Worm (Caenorhabditis elegans): ENCODE data around the gene sru-48.

The sru-48 gene

DNA sequence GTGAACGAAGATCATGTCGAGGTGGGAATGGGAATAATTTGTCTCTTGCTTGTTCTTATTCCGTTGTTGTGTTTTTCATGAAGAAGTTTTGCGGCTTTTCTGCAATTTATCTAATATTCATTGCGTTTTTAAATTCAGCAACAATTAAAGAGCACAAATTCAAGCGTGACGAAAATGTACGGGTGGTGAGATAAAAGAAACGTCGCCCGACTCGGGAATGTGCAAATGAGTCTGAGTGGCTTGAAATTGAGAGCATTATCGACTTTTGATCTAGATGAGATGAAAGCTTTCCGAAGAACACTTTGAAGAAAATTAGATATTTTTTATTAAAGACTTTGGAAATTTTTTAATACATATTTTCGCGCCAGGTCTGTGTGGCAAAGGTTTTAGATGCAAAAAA lies 8.9 kb upstream of the sru-48 start, which contains the start of gene T03G11.10:
Gene T03G11.10, minus strand, starts transcription at position 101 of the 400 bp plus-strand sequence.
- TF ChIP-seq lsy-12 (tag; optimal IDR thresholded peaks at IDR 0.05) (no peak), nhr-67 (tag; optimal IDR thresholded peaks at IDR 0.05) (no peak), nhr-11 (tag; optimal IDR thresholded peaks at IDR 0.05) (no peak), sea-2 (GFP tag; optimal IDR thresholded peaks at IDR 0.05) (no peak), mml-1 (tag; optimal IDR thresholded peaks at IDR 0.05) (no peak), nfya-1 (tag; optimal IDR thresholded peaks at IDR 0.05; ENCODE audit: insufficient read depth) (no peak), nhr-12 (tag; optimal IDR thresholded peaks at IDR 0.05) (no peak), elt-3 (tag; optimal IDR thresholded peaks at IDR 0.05) (no peak), nhr-237 (tag; optimal IDR thresholded peaks at IDR 0.05) (no peak), fkh-2 (tag; optimal IDR thresholded peaks at IDR 0.05) (no peak), daf-12 (tag; optimal IDR thresholded peaks at IDR 0.05) (no peak), egl-27 (tag; optimal IDR thresholded peaks at IDR 0.05) (no peak), fkh-10 (GFP tag; optimal IDR thresholded peaks at IDR 0.05) (no peak), ceh-28 (tag; optimal IDR thresholded peaks at IDR 0.05) (no peak), elt-2 (tag; optimal IDR thresholded peaks at IDR 0.05) (no peak), nhr-43 (tag; optimal IDR thresholded peaks at IDR 0.05; ENCODE audit: poor library complexity, severe bottlenecking) (no peak), snpc-4 (tag; optimal IDR thresholded peaks at IDR 0.05) (no peak), ZK546.5 (tag; optimal IDR thresholded peaks at IDR 0.05) (no peak), aly-2 (tag; optimal IDR thresholded peaks at IDR 0.05) (no peak)

DNA sequence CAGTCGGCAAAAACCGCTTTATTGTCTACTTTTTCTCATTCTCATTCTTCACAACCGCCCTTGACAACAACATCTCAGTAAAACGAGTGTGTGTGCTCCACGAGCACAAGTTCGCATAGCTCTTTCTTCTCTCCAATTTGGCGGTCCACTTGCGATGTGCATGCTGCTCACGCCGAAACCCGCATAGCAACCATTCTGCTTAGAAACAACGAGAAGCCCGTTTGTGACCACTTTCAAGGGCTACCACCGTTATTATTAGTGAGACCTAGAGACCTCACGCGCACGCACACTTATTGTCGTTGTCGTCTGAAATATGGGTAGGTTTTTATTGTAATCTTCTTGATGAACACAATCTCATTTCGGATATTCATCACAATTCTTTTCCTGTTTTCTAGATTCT lies 5.7 kb upstream of the sru-48 start, which contains the start of gene zchc-1A:
Gene zchc-1A, plus strand, starts transcription at position 114 of the 400 bp plus-strand sequence.
- TF ChIP-seq R02D3.7 (tag; optimal IDR thresholded peaks at IDR 0.05): no peak
- TF ChIP-seq unc-39 (tag; optimal IDR thresholded peaks at IDR 0.05): no peak
- TF ChIP-seq egl-27 (tag; optimal IDR thresholded peaks at IDR 0.05): no peak
- no peak for TF ChIP-seq ZK546.5 (tag; optimal IDR thresholded peaks at IDR 0.05)
- no peak for TF ChIP-seq ama-1 (optimal IDR thresholded peaks at IDR 0.05)
- TF ChIP-seq lin-39 (tag; optimal IDR thresholded peaks at IDR 0.05): no peak
- TF ChIP-seq ceh-16 (tag; optimal IDR thresholded peaks at IDR 0.05): no peak
- TF ChIP-seq fkh-10 (GFP tag; optimal IDR thresholded peaks at IDR 0.05): no peak
- no peak for TF ChIP-seq lin-15B (tag; optimal IDR thresholded peaks at IDR 0.05)
- no peak for TF ChIP-seq egl-5 (tag; optimal IDR thresholded peaks at IDR 0.05)
- no peak for TF ChIP-seq tbx-2 (tag; optimal IDR thresholded peaks at IDR 0.05)
- no peak for TF ChIP-seq nfya-1 (tag; optimal IDR thresholded peaks at IDR 0.05; ENCODE audit: insufficient read depth)
- no peak for TF ChIP-seq nhr-11 (tag; optimal IDR thresholded peaks at IDR 0.05)
- no peak for TF ChIP-seq ztf-4 (tag; optimal IDR thresholded peaks at IDR 0.05)
- TF ChIP-seq snpc-4 (tag; optimal IDR thresholded peaks at IDR 0.05): no peak
- TF ChIP-seq sea-2 (GFP tag; optimal IDR thresholded peaks at IDR 0.05): no peak
- no peak for TF ChIP-seq ztf-11 (tag; optimal IDR thresholded peaks at IDR 0.05)
- no peak for TF ChIP-seq fos-1 (tag; optimal IDR thresholded peaks at IDR 0.05)
- TF ChIP-seq pha-4 (tag; optimal IDR thresholded peaks at IDR 0.05): no peak

DNA sequence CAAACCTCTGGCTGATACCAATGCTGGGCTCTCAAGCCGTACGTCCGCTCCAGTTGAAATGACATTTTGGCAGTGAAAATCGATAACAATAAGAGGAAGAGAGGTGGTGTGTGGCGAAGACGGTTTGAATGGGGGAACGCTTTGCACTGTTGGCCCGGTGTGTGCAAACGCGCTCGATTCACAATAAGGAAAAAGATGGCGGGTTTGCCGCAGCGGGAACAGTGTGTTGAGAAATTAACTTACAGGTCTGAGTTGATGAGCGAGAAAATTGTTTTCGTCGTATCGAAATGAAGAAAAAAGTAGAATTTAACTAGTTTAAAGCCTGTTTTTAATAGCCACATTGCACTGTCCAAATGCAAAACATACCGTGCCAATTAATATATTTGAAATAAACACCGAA lies 924 bp upstream of the sru-48 start, which contains the start of gene metl-9:
Gene metl-9, minus strand, starts transcription at position 101 of the 400 bp plus-strand sequence.
- TF ChIP-seq eor-1 (tag; optimal IDR thresholded peaks at IDR 0.05) (no peak), lin-15B (tag; optimal IDR thresholded peaks at IDR 0.05) (no peak), pqm-1 (tag; optimal IDR thresholded peaks at IDR 0.05) (no peak), nhr-237 (tag; optimal IDR thresholded peaks at IDR 0.05) (no peak), egl-27 (tag; optimal IDR thresholded peaks at IDR 0.05) (no peak), elt-2 (tag; optimal IDR thresholded peaks at IDR 0.05) (no peak), ZK546.5 (tag; optimal IDR thresholded peaks at IDR 0.05) (no peak), lsy-12 (tag; optimal IDR thresholded peaks at IDR 0.05) (no peak), ceh-9 (tag; optimal IDR thresholded peaks at IDR 0.05) (no peak)

DNA sequence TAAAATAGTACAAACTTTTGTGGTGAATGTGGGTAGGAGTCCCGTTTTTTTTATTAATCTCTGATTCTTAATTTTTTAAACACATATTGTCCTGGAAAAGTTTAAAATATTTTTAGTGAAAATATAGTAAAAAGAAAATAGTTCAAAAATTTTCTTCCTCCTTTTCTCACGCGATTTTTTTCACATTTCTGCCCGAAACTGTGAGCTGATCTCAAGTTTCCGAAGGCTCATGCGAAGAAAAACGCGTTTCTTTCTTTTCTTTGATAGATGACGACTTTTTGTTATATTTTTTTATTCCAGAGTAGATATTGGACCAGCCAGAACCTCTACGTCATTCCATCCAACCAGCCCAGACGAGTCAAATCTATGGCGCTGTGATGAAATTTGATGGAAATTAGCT lies 4.0 kb downstream of the sru-48 start, which contains the start of gene T03G11.9:
Gene T03G11.9, plus strand, starts transcription at position 301 of the 400 bp plus-strand sequence.
- TF ChIP-seq eor-1 (tag; optimal IDR thresholded peaks at IDR 0.05) (no peak), snpc-4 (tag; optimal IDR thresholded peaks at IDR 0.05) (no peak), ceh-9 (tag; optimal IDR thresholded peaks at IDR 0.05) (no peak), ztf-11 (tag; optimal IDR thresholded peaks at IDR 0.05) (no peak), lin-39 (tag; optimal IDR thresholded peaks at IDR 0.05) (no peak), nhr-23 (tag; optimal IDR thresholded peaks at IDR 0.05) (no peak)
